Worm (Caenorhabditis elegans) whole organism, L4 larva: Measurements from ENCODE around the gene lact-4.

ENCODE experiments used
- F26F4.8 ChIP-seq: fragments of 200-800 bp; sonication (Bioruptor generic); conservative IDR thresholded peaks from 2 replicates; pipeline ENCODE4 v1.3.6; 2022; ENCODE audit warnings: missing genetic modification characterization, missing compliant biosample characterization
- F37D6.2 ChIP-seq: sonication (generic microtip); optimal IDR thresholded peaks from 2 replicates; lab custom pipeline; 2016; ENCODE audit warnings: mild to moderate bottlenecking, missing genetic modification characterization, missing compliant biosample characterization
- ceh-82 ChIP-seq: sonication (generic microtip); optimal IDR thresholded peaks from 2 replicates; lab custom pipeline; 2017; ENCODE audit warnings: missing biosample characterization, missing genetic modification characterization
- ctbp-1 ChIP-seq: fragments of 200-800 bp; sonication (Bioruptor generic); IDR thresholded peaks from 2 replicates; pipeline ENCODE4 v1.3.6; 2022; ENCODE audit warnings: missing genetic modification reagents, missing genetic modification characterization, missing compliant biosample characterization
- dpl-1 ChIP-seq: fragments of 150-350 bp; optimal IDR thresholded peaks from 2 replicates; lab custom pipeline; 2014; ENCODE audit warnings: missing biosample characterization, missing genetic modification reagents, missing genetic modification characterization
- fkh-10 ChIP-seq: fragments of 150-350 bp; optimal IDR thresholded peaks from 2 replicates; lab custom pipeline; 2014; ENCODE audit warnings: missing biosample characterization, missing genetic modification reagents, missing genetic modification characterization
- lin-13 ChIP-seq: fragments of 150-350 bp; optimal IDR thresholded peaks from 2 replicates; lab custom pipeline; 2014; ENCODE audit warnings: missing biosample characterization, missing genetic modification reagents, missing genetic modification characterization
- madf-9 ChIP-seq: fragments of 200-800 bp; sonication (Bioruptor generic); conservative IDR thresholded peaks from 2 replicates; pipeline ENCODE4 v1.3.6; 2022; ENCODE audit warnings: missing genetic modification reagents, missing genetic modification characterization, missing compliant biosample characterization
- nhr-48 ChIP-seq: sonication (generic microtip); optimal IDR thresholded peaks from 2 replicates; lab custom pipeline; 2016; ENCODE audit warnings: mild to moderate bottlenecking, missing genetic modification characterization, missing compliant biosample characterization
- nhr-77 ChIP-seq: fragments of 150-350 bp; optimal IDR thresholded peaks from 2 replicates; lab custom pipeline; 2014; ENCODE audit warnings: missing biosample characterization, missing genetic modification characterization
- zag-1 ChIP-seq: fragments of 150-350 bp; optimal IDR thresholded peaks from 2 replicates; lab custom pipeline; 2014; ENCODE audit warnings: missing biosample characterization, missing genetic modification characterization

ce11 chrII:8484546-8484945 lies 4.3 kb upstream of the lact-4 start:
- TF ChIP-seq madf-9 (no peak), fkh-10 (GFP tag; lab: Kevin White, UChicago) (no peak), nhr-48 (tag; lab: Kevin White, UChicago) (peak; percentile 73), ctbp-1 (GFP tag; lab: Robert Waterston, UW) (no peak), F26F4.8 (GFP tag; lab: Robert Waterston, UW) (no peak), F37D6.2 (tag; lab: Kevin White, UChicago) (no peak), dpl-1 (GFP tag; lab: Kevin White, UChicago) (no peak), zag-1 (tag; lab: Kevin White, UChicago) (no peak), ceh-82 (tag; lab: Kevin White, UChicago) (no peak), lin-13 (peak; percentile 41), nhr-77 (tag; lab: Kevin White, UChicago) (peak; percentile 73)
